Fruit fly (Drosophila melanogaster) whole organism, embryonic: ENCODE measurements around the gene Prtl99C.
A peak's percentile ranks its signal among the peaks of the same experiment; 100 is the strongest.

ENCODE experiments used
- CG10321 ChIP-seq: fragments of 200-800 bp; sonication (Bioruptor generic); IDR thresholded peaks from 2 replicates; pipeline ENCODE4 v1.3.6; 2022; ENCODE audit warnings: missing biosample characterization, missing genetic modification characterization
- CG11247 ChIP-seq: fragments of 200-800 bp; sonication (Bioruptor generic); IDR thresholded peaks from 2 replicates; pipeline ENCODE4 v1.3.6; 2022; ENCODE audit warnings: missing biosample characterization, missing genetic modification characterization
- CG12155 ChIP-seq: fragments of 200-800 bp; sonication (Bioruptor generic); optimal IDR thresholded peaks from 3 replicates; lab custom pipeline; 2016; ENCODE audit warnings: missing biosample characterization, missing genetic modification characterization
- CG12219 ChIP-seq: fragments of 200-800 bp; sonication (Bioruptor generic); optimal IDR thresholded peaks from 3 replicates; lab custom pipeline; 2018; ENCODE audit warnings: missing biosample characterization, mild to moderate bottlenecking, missing genetic modification characterization
- CG12942 ChIP-seq: fragments of 200-800 bp; sonication (Bioruptor generic); optimal IDR thresholded peaks from 3 replicates; lab custom pipeline; 2016; ENCODE audit warnings: missing biosample characterization, missing genetic modification characterization
- CG13894 ChIP-seq: fragments of 200-800 bp; sonication (Bioruptor generic); optimal IDR thresholded peaks from 3 replicates; lab custom pipeline; 2018; ENCODE audit warnings: missing biosample characterization, mild to moderate bottlenecking, missing genetic modification characterization, moderate library complexity
- CG14710 ChIP-seq: fragments of 200-800 bp; sonication (Bioruptor generic); optimal IDR thresholded peaks from 3 replicates; lab custom pipeline; 2019; ENCODE audit warnings: missing biosample characterization, mild to moderate bottlenecking, missing genetic modification characterization, moderate library complexity
- CG15011 ChIP-seq: fragments of 200-800 bp; sonication (Bioruptor generic); optimal IDR thresholded peaks from 3 replicates; lab custom pipeline; 2018; ENCODE audit warnings: missing biosample characterization, mild to moderate bottlenecking, missing genetic modification characterization
- CG17186 ChIP-seq: fragments of 200-800 bp; sonication (Bioruptor generic); optimal IDR thresholded peaks from 3 replicates; lab custom pipeline; 2017; ENCODE audit warnings: missing biosample characterization, missing genetic modification reagents, missing genetic modification characterization
- CG17361 ChIP-seq: fragments of 200-800 bp; sonication (Bioruptor generic); IDR thresholded peaks from 3 replicates; pipeline ENCODE4 v1.3.6; 2022; ENCODE audit warnings: missing biosample characterization, missing genetic modification characterization
- CG34422 ChIP-seq: fragments of 200-800 bp; sonication (Bioruptor generic); IDR thresholded peaks from 3 replicates; pipeline ENCODE4 v1.3.6; 2022; ENCODE audit warnings: missing biosample characterization, missing genetic modification characterization
- CG3995 ChIP-seq: fragments of 200-800 bp; sonication (Bioruptor generic); optimal IDR thresholded peaks from 3 replicates; lab custom pipeline; 2016; ENCODE audit warnings: missing biosample characterization, missing genetic modification characterization
- CG42726 ChIP-seq: fragments of 200-800 bp; sonication (Bioruptor generic); IDR thresholded peaks from 2 replicates; pipeline ENCODE4 v1.3.6; 2022; ENCODE audit warnings: missing biosample characterization, missing genetic modification characterization; ENCODE audit not compliant: partially characterized antibody
- CG4360 ChIP-seq: fragments of 200-800 bp; sonication (Bioruptor generic); IDR thresholded peaks from 2 replicates; pipeline ENCODE4 v1.3.6; 2022; ENCODE audit warnings: missing biosample characterization, missing genetic modification characterization
- CG4617 ChIP-seq: fragments of 200-800 bp; sonication (Bioruptor generic); optimal IDR thresholded peaks from 3 replicates; lab custom pipeline; 2016; ENCODE audit warnings: missing biosample characterization, missing genetic modification characterization, borderline replicate concordance
- CG5245 ChIP-seq: fragments of 200-800 bp; sonication (Bioruptor generic); optimal IDR thresholded peaks from 3 replicates; lab custom pipeline; 2016; ENCODE audit warnings: missing biosample characterization, missing genetic modification characterization
- CG5953 ChIP-seq: fragments of 200-800 bp; sonication (Bioruptor generic); IDR thresholded peaks from 2 replicates; pipeline ENCODE4 v1.3.6; 2022; ENCODE audit warnings: missing biosample characterization, missing genetic modification characterization
- CG6689 ChIP-seq: fragments of 200-800 bp; sonication (Bioruptor generic); IDR thresholded peaks from 2 replicates; pipeline ENCODE4 v1.3.6; 2022; ENCODE audit warnings: missing biosample characterization, missing genetic modification characterization
- CG6791 ChIP-seq: fragments of 200-800 bp; sonication (Bioruptor generic); IDR thresholded peaks from 3 replicates; pipeline ENCODE4 v1.3.6; 2022; ENCODE audit warnings: missing biosample characterization, missing genetic modification characterization; ENCODE audit not compliant: partially characterized antibody
- CG7839 ChIP-seq: fragments of 200-800 bp; sonication (Bioruptor generic); optimal IDR thresholded peaks from 3 replicates; lab custom pipeline; 2018; ENCODE audit warnings: missing biosample characterization, mild to moderate bottlenecking, missing genetic modification characterization, moderate library complexity
- CG8388 ChIP-seq: fragments of 200-800 bp; sonication (Bioruptor generic); optimal IDR thresholded peaks from 2 replicates; lab custom pipeline; 2019; ENCODE audit warnings: missing biosample characterization, mild to moderate bottlenecking, missing genetic modification characterization, moderate library complexity
- CG9727 ChIP-seq: fragments of 200-800 bp; sonication (Bioruptor generic); optimal IDR thresholded peaks from 3 replicates; lab custom pipeline; 2017; ENCODE audit warnings: missing biosample characterization, mild to moderate bottlenecking, missing genetic modification characterization
- CHES-1-like ChIP-seq: fragments of 200-800 bp; sonication (Bioruptor generic); optimal IDR thresholded peaks from 2 replicates; lab custom pipeline; 2016; ENCODE audit warnings: missing biosample characterization, missing genetic modification characterization
- Chrac-16 ChIP-seq: fragments of 200-800 bp; sonication (Bioruptor generic); optimal IDR thresholded peaks from 3 replicates; lab custom pipeline; 2016; ENCODE audit warnings: missing biosample characterization, missing genetic modification characterization
- Dad ChIP-seq: fragments of 200-800 bp; sonication (Bioruptor generic); optimal IDR thresholded peaks from 3 replicates; lab custom pipeline; 2016; ENCODE audit warnings: missing biosample characterization, missing genetic modification characterization
- Dip3 ChIP-seq: fragments of 200-800 bp; sonication (Bioruptor generic); optimal IDR thresholded peaks from 3 replicates; lab custom pipeline; 2016; ENCODE audit warnings: missing biosample characterization, missing genetic modification characterization
- Dref ChIP-seq: fragments of 200-800 bp; sonication (Bioruptor generic); IDR thresholded peaks from 2 replicates; pipeline ENCODE4 v1.3.6; 2022; ENCODE audit warnings: missing biosample characterization, missing genetic modification characterization
- Ets65A ChIP-seq: fragments of 200-800 bp; sonication (Bioruptor generic); peaks from one replicate; lab custom pipeline; 2016; ENCODE audit warnings: missing biosample characterization, missing genetic modification characterization
- Fer3 ChIP-seq: fragments of 200-800 bp; sonication (Bioruptor generic); optimal IDR thresholded peaks from 2 replicates; lab custom pipeline; 2018; ENCODE audit warnings: missing biosample characterization, mild to moderate bottlenecking, missing genetic modification characterization, moderate library complexity
- Hmr ChIP-seq: fragments of 200-800 bp; sonication (Bioruptor generic); optimal IDR thresholded peaks from 3 replicates; lab custom pipeline; 2017; ENCODE audit warnings: mild to moderate bottlenecking, missing biosample characterization, missing genetic modification reagents, missing genetic modification characterization
- MESR4 ChIP-seq: fragments of 200-800 bp; sonication (Bioruptor generic); optimal IDR thresholded peaks from 2 replicates; lab custom pipeline; 2018; ENCODE audit warnings: missing biosample characterization, mild to moderate bottlenecking, missing genetic modification characterization, moderate library complexity
- Neu2 ChIP-seq: fragments of 200-800 bp; sonication (Bioruptor generic); optimal IDR thresholded peaks from 3 replicates; lab custom pipeline; 2016; ENCODE audit warnings: missing biosample characterization, missing genetic modification characterization, borderline replicate concordance
- ci ChIP-seq: fragments of 200-800 bp; sonication (Bioruptor generic); IDR thresholded peaks from 3 replicates; pipeline ENCODE4 v1.3.6; 2022; ENCODE audit warnings: missing biosample characterization, missing genetic modification characterization
- dpn ChIP-seq, 2 experiments: fragments of 200-800 bp; sonication (Bioruptor generic); optimal IDR thresholded peaks; 3 replicates each; lab custom pipeline; 2016; ENCODE audit warnings: missing biosample characterization in 2 of 2, missing genetic modification characterization in 2 of 2
- dysf ChIP-seq: fragments of 200-800 bp; sonication (Bioruptor generic); IDR thresholded peaks from 3 replicates; pipeline ENCODE4 v1.3.6; 2022; ENCODE audit warnings: missing biosample characterization, missing genetic modification characterization
- esg ChIP-seq: fragments of 200-800 bp; sonication (Bioruptor generic); conservative IDR thresholded peaks from 2 replicates; pipeline ENCODE4 v1.3.6; 2022; ENCODE audit warnings: missing biosample characterization, missing genetic modification characterization
- eve ChIP-seq, 2 experiments: fragments of >200 bp; optimal IDR thresholded peaks; 2 replicates each; lab custom pipeline; 2017; ENCODE audit warnings: missing biosample characterization in 2 of 2, missing genetic modification characterization in 2 of 2
- exex ChIP-seq: fragments of 200-800 bp; sonication (Bioruptor generic); optimal IDR thresholded peaks from 4 replicates; lab custom pipeline; 2018; ENCODE audit warnings: missing biosample characterization, mild to moderate bottlenecking, missing genetic modification characterization, moderate library complexity
- gce ChIP-seq: fragments of 200-800 bp; sonication (Bioruptor generic); IDR thresholded peaks from 3 replicates; pipeline ENCODE4 v1.3.6; 2022; ENCODE audit warnings: missing biosample characterization, missing genetic modification characterization
- gfzf ChIP-seq: fragments of 200-800 bp; sonication (Bioruptor generic); optimal IDR thresholded peaks from 2 replicates; lab custom pipeline; 2016; ENCODE audit warnings: missing biosample characterization, mild to moderate bottlenecking, missing genetic modification characterization, moderate library complexity
- hbn ChIP-seq: fragments of 200-800 bp; sonication (Bioruptor generic); IDR thresholded peaks from 2 replicates; pipeline ENCODE4 v1.3.6; 2022; ENCODE audit warnings: missing biosample characterization, missing genetic modification characterization; ENCODE audit not compliant: partially characterized antibody
- hth ChIP-seq: fragments of >200 bp; optimal IDR thresholded peaks from 2 replicates; lab custom pipeline; 2017; ENCODE audit warnings: inconsistent platforms
- mirr ChIP-seq: fragments of 200-800 bp; sonication (Bioruptor generic); optimal IDR thresholded peaks from 3 replicates; lab custom pipeline; 2018; ENCODE audit warnings: missing biosample characterization, mild to moderate bottlenecking, missing genetic modification characterization
- nmo ChIP-seq: fragments of 200-800 bp; sonication (Bioruptor generic); optimal IDR thresholded peaks from 2 replicates; lab custom pipeline; 2018; ENCODE audit warnings: missing biosample characterization, mild to moderate bottlenecking, missing genetic modification characterization, moderate library complexity
- row ChIP-seq: fragments of 200-800 bp; sonication (Bioruptor generic); IDR thresholded peaks from 3 replicates; pipeline ENCODE4 v1.3.6; 2022; ENCODE audit warnings: missing biosample characterization, missing genetic modification characterization
- scrt ChIP-seq: fragments of 200-800 bp; sonication (Bioruptor generic); optimal IDR thresholded peaks from 2 replicates; lab custom pipeline; 2018; ENCODE audit warnings: missing biosample characterization, mild to moderate bottlenecking, missing genetic modification characterization, moderate library complexity
- slbo ChIP-seq: fragments of 200-800 bp; sonication (Bioruptor generic); IDR thresholded peaks from 2 replicates; pipeline ENCODE4 v1.3.6; 2022; ENCODE audit warnings: missing biosample characterization, missing genetic modification characterization
- tgo ChIP-seq: fragments of 200-800 bp; sonication (Bioruptor generic); IDR thresholded peaks from 3 replicates; pipeline ENCODE4 v1.3.6; 2022; ENCODE audit warnings: missing biosample characterization, missing genetic modification characterization
- wdn ChIP-seq: fragments of 200-800 bp; sonication (Bioruptor generic); IDR thresholded peaks from 2 replicates; pipeline ENCODE4 v1.3.6; 2022; ENCODE audit warnings: missing biosample characterization, missing genetic modification characterization
- zen2 ChIP-seq: fragments of 200-800 bp; sonication (Bioruptor generic); IDR thresholded peaks from 3 replicates; pipeline ENCODE4 v1.3.6; 2022; ENCODE audit warnings: missing biosample characterization, missing genetic modification characterization; ENCODE audit not compliant: partially characterized antibody

Gene Prtl99C

DNA sequence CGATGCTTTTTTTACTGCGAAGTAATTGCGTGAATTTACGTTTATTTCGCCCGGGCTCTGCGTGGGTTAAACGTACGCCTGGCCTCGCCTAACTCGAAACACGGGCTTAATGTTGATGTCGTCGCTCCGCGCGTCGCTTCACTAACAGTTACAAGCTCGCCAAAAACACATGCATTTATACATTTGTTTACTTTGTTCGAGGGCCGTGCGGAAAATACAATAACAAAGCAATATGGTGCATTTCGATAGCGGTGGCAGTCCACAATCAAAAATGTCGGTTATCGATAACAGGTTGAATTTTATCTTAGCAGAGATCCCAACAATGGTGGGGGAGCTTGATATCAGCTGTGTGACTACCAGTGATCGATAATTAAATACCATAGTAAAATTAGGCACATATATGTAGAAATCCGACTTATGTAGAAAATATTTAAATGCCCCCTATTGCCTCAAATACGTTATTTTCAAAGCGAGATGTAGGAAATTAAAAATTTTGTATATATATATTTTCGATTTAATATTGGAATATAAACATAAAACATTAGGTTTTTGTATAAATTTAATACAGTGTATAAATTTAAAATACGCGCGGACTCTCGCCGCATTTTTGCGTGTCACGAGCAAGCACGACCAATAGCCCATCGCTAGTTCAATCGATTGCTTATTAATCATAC lies 33.1 kb downstream of the Prtl99C start, which contains the start of gene Zip99C (continued):
- TF ChIP-seq nmo (GFP tag; lab: Kevin White, UChicago) (peak; percentile 63), Fer3 (peak; percentile 8), Hmr (GFP tag; lab: Kevin White, UChicago) (peak; percentile 46), Dad (GFP tag; lab: Kevin White, UChicago) (peak; percentile 2), gfzf (GFP tag; lab: Kevin White, UChicago) (peak; percentile 55), CG8388 (no peak), dpn (GFP tag; optimal IDR thresholded peaks at IDR 0.05; lab: Kevin White, UChicago) (peak; percentile 46 to 52), CG17361 (GFP tag; lab: Robert Waterston, UW) (peak; percentile 56; the same call in 1 of the 3 replicates), Chrac-16 (GFP tag; lab: Kevin White, UChicago) (peak; percentile 26), CG17186 (peak; percentile 70), CG15011 (GFP tag; lab: Kevin White, UChicago) (no peak), esg (GFP tag; lab: Robert Waterston, UW) (no peak), CG9727 (GFP tag; lab: Kevin White, UChicago) (peak; percentile 36)

DNA sequence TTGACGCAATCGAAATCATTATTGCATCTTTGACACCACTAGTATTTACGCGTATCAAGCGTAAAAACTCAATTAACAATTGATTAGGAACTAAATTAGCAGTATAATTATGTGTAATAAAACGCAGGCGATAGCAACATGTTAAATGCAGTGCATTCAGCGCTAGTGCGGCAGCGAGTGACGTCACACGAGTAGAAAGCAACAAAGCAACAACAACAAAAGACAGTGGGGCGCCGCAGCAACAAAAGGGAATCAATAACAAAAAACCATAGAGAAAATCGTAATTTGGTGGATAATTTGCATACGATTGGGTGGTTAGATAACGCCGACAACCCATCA lies 33.6 kb downstream of the Prtl99C start, which contains the start of gene CG34133:
Gene CG34133 (plus strand): TSS at position 16 of the 339 bp plus-strand sequence.
- no peak for TF ChIP-seq CG7839 (tag; lab: Kevin White, UChicago)
- no peak for TF ChIP-seq gce (GFP tag; lab: Robert Waterston, UW)
- TF ChIP-seq zen2, result 0 out of 3 replicates have a peak, but pooled peaks have one; percentile 3
- no peak for TF ChIP-seq dysf (GFP tag; lab: Robert Waterston, UW)
- TF ChIP-seq wdn, result no peak
- no peak for TF ChIP-seq CG6689 (GFP tag; lab: Robert Waterston, UW)
- no peak for TF ChIP-seq Dip3 (GFP tag; lab: Kevin White, UChicago)
- peak; percentile 47 for TF ChIP-seq Dref (GFP tag; lab: Robert Waterston, UW)
- no peak for TF ChIP-seq slbo (GFP tag; lab: Robert Waterston, UW)
- TF ChIP-seq CG6791 (GFP tag; lab: Robert Waterston, UW), result no peak; the same call in 2 of the 3 replicates
- TF ChIP-seq tgo (GFP tag; lab: Robert Waterston, UW), result no peak
- TF ChIP-seq exex, result peak; percentile 17
- TF ChIP-seq hbn (GFP tag; lab: Robert Waterston, UW), result no peak
- TF ChIP-seq CG12942 (GFP tag; lab: Kevin White, UChicago), result no peak
- peak; percentile 83 for TF ChIP-seq CG4360 (GFP tag; lab: Robert Waterston, UW)
- TF ChIP-seq CG13894 (tag; lab: Kevin White, UChicago), result no peak
- no peak for TF ChIP-seq mirr (GFP tag; lab: Kevin White, UChicago)
- no peak for TF ChIP-seq CG12155 (GFP tag; lab: Kevin White, UChicago)
- TF ChIP-seq CG14710 (tag; lab: Kevin White, UChicago), result peak; percentile 17
- TF ChIP-seq MESR4 (GFP tag; lab: Kevin White, UChicago), result peak; percentile 93
- no peak for TF ChIP-seq CG10321 (GFP tag; lab: Robert Waterston, UW)
- peak; percentile 39 for TF ChIP-seq CG4617
- TF ChIP-seq CHES-1-like (GFP tag; lab: Kevin White, UChicago), result no peak
- TF ChIP-seq CG11247 (GFP tag; lab: Robert Waterston, UW), result no peak
- TF ChIP-seq CG5953 (GFP tag; lab: Robert Waterston, UW), result no peak
- no peak for TF ChIP-seq hth (lab: Kevin White, UChicago)
- TF ChIP-seq ci (GFP tag; lab: Robert Waterston, UW), result no peak; the same call in 2 of the 3 replicates
- TF ChIP-seq CG5245 (GFP tag; lab: Kevin White, UChicago), result no peak
- TF ChIP-seq row (GFP tag; lab: Robert Waterston, UW), result no peak
- TF ChIP-seq Ets65A (GFP tag; lab: Kevin White, UChicago), result no peak
- TF ChIP-seq CG34422 (GFP tag; lab: Robert Waterston, UW), result peak; percentile 45; the same call in 1 of the 3 replicates
- 0 out of 2 replicates have a peak, but pooled peaks have one; percentile 64 for TF ChIP-seq CG42726
- no peak for TF ChIP-seq CG3995
- TF ChIP-seq eve (GFP tag; optimal IDR thresholded peaks at IDR 0.05; lab: Kevin White, UChicago), result no peak
- TF ChIP-seq CG12219 (GFP tag; lab: Kevin White, UChicago), result no peak
- TF ChIP-seq Neu2 (GFP tag; lab: Kevin White, UChicago), result peak; percentile 7
- no peak for TF ChIP-seq scrt
